Worm (Caenorhabditis elegans) whole organism, early embryonic: ENCODE data around the gene ZC196.2.

Experiments
- aly-1 ChIP-seq: sonication (generic microtip); optimal IDR thresholded peaks from 2 replicates; lab custom pipeline; 2016; ENCODE audit warnings: missing genetic modification characterization, missing compliant biosample characterization
- ama-1 ChIP-seq: fragments of 150-350 bp; optimal IDR thresholded peaks from 2 replicates; lab custom pipeline; 2014
- ceh-36 ChIP-seq: sonication (generic microtip); optimal IDR thresholded peaks from 2 replicates; lab custom pipeline; 2016; ENCODE audit warnings: missing genetic modification characterization, inconsistent platforms, missing compliant biosample characterization
- hmbx-1 ChIP-seq: sonication (generic microtip); optimal IDR thresholded peaks from 2 replicates; lab custom pipeline; 2016; ENCODE audit warnings: mild to moderate bottlenecking, missing genetic modification characterization, missing compliant biosample characterization
- hmg-4 ChIP-seq: fragments of 200-800 bp; sonication (Bioruptor generic); optimal IDR thresholded peaks from 2 replicates; lab custom pipeline; 2018; ENCODE audit warnings: mild to moderate bottlenecking, missing genetic modification characterization, missing compliant biosample characterization
- hnd-1 ChIP-seq: sonication (generic microtip); optimal IDR thresholded peaks from 2 replicates; lab custom pipeline; 2016; ENCODE audit warnings: missing genetic modification characterization, missing compliant biosample characterization
- sea-1 ChIP-seq: fragments of 200-800 bp; sonication (Bioruptor generic); conservative IDR thresholded peaks from 2 replicates; pipeline ENCODE4 v1.3.6; 2022; ENCODE audit warnings: missing genetic modification characterization, missing compliant biosample characterization
- tbx-37 ChIP-seq: fragments of 200-800 bp; sonication (Bioruptor generic); conservative IDR thresholded peaks from 2 replicates; pipeline ENCODE4 v1.3.6; 2022; ENCODE audit warnings: missing genetic modification reagents, missing genetic modification characterization, missing compliant biosample characterization
- tra-4 ChIP-seq: sonication (generic microtip); optimal IDR thresholded peaks from 2 replicates; lab custom pipeline; 2017; ENCODE audit warnings: missing genetic modification characterization, missing compliant biosample characterization

- TF ChIP-seq ama-1 (lab: Kevin White, UChicago) (no peak), hmbx-1 (no peak), tbx-37 (GFP tag; lab: Robert Waterston, UW) (no peak), hmg-4 (no peak), hnd-1 (tag; lab: Kevin White, UChicago) (no peak), aly-1 (no peak), sea-1 (GFP tag; lab: Robert Waterston, UW) (no peak), tra-4 (tag; lab: Kevin White, UChicago) (no peak), ceh-36 (tag; lab: Kevin White, UChicago) (no peak)
These were observed 19.4 kb downstream of the ZC196.2 start, which contains the start of gene B0507.7 for ce11 chrV:8758618-8759017.
